Worm (Caenorhabditis elegans): ENCODE results near the gene C01G5.25.
"Not testable (repeated sequence)": the region's sequence is repeated elsewhere in the genome, so short reads cannot be mapped to it uniquely, and the experiment has no call there.

Gene C01G5.25

DNA sequence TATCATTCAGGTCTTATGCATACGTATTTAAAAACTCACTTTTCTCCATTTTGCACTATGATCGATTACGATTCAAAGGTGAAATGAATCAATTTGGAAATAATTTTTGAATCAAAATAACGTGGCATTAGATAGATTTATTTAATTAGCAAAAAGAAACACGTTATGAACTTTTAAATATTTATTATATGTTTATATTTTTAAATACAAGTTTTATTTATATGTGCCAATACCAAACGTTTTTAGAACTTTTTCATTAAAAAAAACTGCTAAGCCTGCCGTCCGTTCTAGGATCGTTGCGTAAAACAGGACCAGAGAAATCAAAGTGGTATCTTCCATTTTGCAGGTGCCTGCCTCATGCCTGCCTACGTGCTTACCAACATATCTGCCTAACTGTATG is 55.8 kb downstream of the C01G5.25 start, which contains the start of gene F38A5.6:
F38A5.6 (minus strand) TSS at position 101 of the 400 bp plus-strand sequence.
- TF ChIP-seq nhr-21 (tag; optimal IDR thresholded peaks at IDR 0.05) (no peak), crh-2 (tag; optimal IDR thresholded peaks at IDR 0.05) (no peak), nhr-6 (tag; optimal IDR thresholded peaks at IDR 0.05) (no peak), zag-1 (tag; optimal IDR thresholded peaks at IDR 0.05) (no peak), skn-1 (tag; optimal IDR thresholded peaks at IDR 0.05) (no peak), egl-27 (tag; optimal IDR thresholded peaks at IDR 0.05) (no peak), elt-1 (tag; optimal IDR thresholded peaks at IDR 0.05) (no peak)

DNA sequence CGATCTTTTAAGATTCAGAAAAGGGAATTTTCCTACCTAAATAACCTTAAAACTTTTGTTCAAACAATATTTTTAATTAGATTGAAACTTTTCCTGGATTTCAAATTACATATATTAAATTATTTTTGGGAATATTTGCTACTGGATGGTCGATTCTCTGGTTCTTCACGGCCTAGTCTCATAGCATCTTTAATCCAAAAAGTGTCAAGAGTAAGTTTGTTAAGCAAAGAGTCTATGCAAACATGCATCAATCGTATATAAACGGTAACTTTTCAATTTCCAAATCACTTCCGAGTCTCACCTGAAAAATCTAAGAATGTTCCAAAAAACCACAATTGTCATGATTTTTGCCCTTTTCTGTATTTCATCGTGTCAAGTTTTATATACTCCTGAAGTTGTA is 56.4 kb downstream of the C01G5.25 start, which contains the start of gene nspb-4:
nspb-4 (plus strand) TSS at position 301 of the 400 bp plus-strand sequence.
- not testable (repeated sequence) for TF ChIP-seq ztf-11 (tag; optimal IDR thresholded peaks at IDR 0.05); unc-55 (GFP tag; optimal IDR thresholded peaks at IDR 0.05); dmd-4 (tag; optimal IDR thresholded peaks at IDR 0.05)
